Fruit fly (Drosophila melanogaster): ENCODE data around the gene tal-3A.
A peak's percentile ranks its signal among the peaks of the same experiment; 100 is the strongest.

tal-3A gene

DNA sequence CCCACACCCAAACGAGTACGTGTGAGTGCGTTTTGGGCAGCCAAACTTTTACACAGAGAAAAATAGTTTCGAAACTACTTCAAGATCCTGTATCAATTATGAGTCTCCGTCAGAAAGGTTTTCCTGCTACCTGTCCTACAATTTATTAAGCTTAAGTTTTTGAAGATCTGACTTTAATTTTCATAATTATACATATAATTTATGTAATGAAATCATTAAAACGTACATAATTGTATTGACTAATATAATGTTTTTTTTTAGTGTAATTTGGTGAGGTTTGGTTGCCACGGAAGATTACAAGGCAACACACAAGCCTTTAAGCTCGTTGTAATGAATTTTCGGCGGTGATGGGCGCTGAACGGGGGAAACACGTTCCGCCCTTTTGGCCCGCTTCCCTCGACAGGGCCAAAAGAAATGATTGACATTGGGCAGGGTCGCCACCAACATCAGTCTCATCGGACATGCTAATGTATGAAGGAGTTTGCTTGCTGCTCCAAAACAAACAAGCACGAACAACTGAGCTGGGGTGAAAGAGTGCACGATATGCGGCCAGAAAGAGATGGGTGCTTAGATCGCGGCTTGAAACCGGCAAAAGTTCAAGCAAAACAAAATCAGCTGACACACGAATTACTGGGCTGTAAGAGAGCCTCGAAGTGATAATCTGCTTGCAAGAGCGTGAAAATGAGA lies 18.8 kb upstream of the tal-3A start (continued):
- no peak for TF ChIP-seq toy (GFP tag; IDR thresholded peaks at IDR 0.05)
- no peak for TF ChIP-seq corto (GFP tag; optimal IDR thresholded peaks at IDR 0.05)
- peak; percentile 46 for TF ChIP-seq CG12155 (GFP tag; optimal IDR thresholded peaks at IDR 0.05)
- TF ChIP-seq CG11093 (GFP tag; IDR thresholded peaks at IDR 0.05): no peak
- TF ChIP-seq zfh1 (GFP tag; IDR thresholded peaks at IDR 0.05): peak; percentile 61; the same call in 1 of the 3 replicates
- peak; percentile 18 for TF ChIP-seq CG8944 (GFP tag; optimal IDR thresholded peaks at IDR 0.05)
- TF ChIP-seq zf30C (GFP tag; optimal IDR thresholded peaks at IDR 0.05): no peak
- peak; percentile 54 for TF ChIP-seq odd (GFP tag; optimal IDR thresholded peaks at IDR 0.05)
- peak; percentile 18; the same call in 1 of the 2 replicates for TF ChIP-seq CG3847 (GFP tag; IDR thresholded peaks at IDR 0.05)
- no peak for TF ChIP-seq cad (GFP tag; optimal IDR thresholded peaks at IDR 0.05)
- peak; percentile 64 for TF ChIP-seq CG10431 (GFP tag; optimal IDR thresholded peaks at IDR 0.05)
- peak; percentile 51 for TF ChIP-seq ind (GFP tag; optimal IDR thresholded peaks at IDR 0.05)
- TF ChIP-seq Nf-YC (tag; optimal IDR thresholded peaks at IDR 0.05): no peak
- TF ChIP-seq CG4707 (GFP tag; optimal IDR thresholded peaks at IDR 0.05): peak; percentile 54
- TF ChIP-seq CG4360 (GFP tag; IDR thresholded peaks at IDR 0.05): 0 out of 2 replicates have a peak, but pooled peaks have one; percentile 34
- TF ChIP-seq CG34224 (GFP tag; IDR thresholded peaks at IDR 0.05; ENCODE audit: partially characterized antibody): no peak
- TF ChIP-seq CG30020 (tag; optimal IDR thresholded peaks at IDR 0.05): peak; percentile 24
- peak; percentile 71 for TF ChIP-seq CG7556 (GFP tag; optimal IDR thresholded peaks at IDR 0.05)
- TF ChIP-seq Lhr (GFP tag; optimal IDR thresholded peaks at IDR 0.05): peak; percentile 64
- TF ChIP-seq CG4424 (GFP tag; optimal IDR thresholded peaks at IDR 0.05): peak; percentile 76
- peak; percentile 71 for TF ChIP-seq CG17829 (tag; optimal IDR thresholded peaks at IDR 0.05)
- TF ChIP-seq Hey (tag; optimal IDR thresholded peaks at IDR 0.05): no peak
- no peak for TF ChIP-seq tup (GFP tag; optimal IDR thresholded peaks at IDR 0.05)
- peak; percentile 84 for TF ChIP-seq ATbp (GFP tag; optimal IDR thresholded peaks at IDR 0.05)
- TF ChIP-seq CG6654 (GFP tag; optimal IDR thresholded peaks at IDR 0.05): no peak
- peak; percentile 72 for TF ChIP-seq jing (GFP tag; optimal IDR thresholded peaks at IDR 0.05)
- peak; percentile 71 for TF ChIP-seq CG7839 (tag; optimal IDR thresholded peaks at IDR 0.05)
- no peak for TF ChIP-seq Bdp1 (GFP tag; optimal IDR thresholded peaks at IDR 0.05)
- TF ChIP-seq NfI (GFP tag; optimal IDR thresholded peaks at IDR 0.05): peak; percentile 31
- peak; percentile 43 for TF ChIP-seq CG9727 (GFP tag; optimal IDR thresholded peaks at IDR 0.05)
- peak; percentile 67 for TF ChIP-seq CG30403 (GFP tag; optimal IDR thresholded peaks at IDR 0.05)
- TF ChIP-seq Taf1 (GFP tag; IDR thresholded peaks at IDR 0.05): no peak
- no peak for TF ChIP-seq knrl (GFP tag; IDR thresholded peaks at IDR 0.05; ENCODE audit: partially characterized antibody)
- TF ChIP-seq Neu2 (GFP tag; optimal IDR thresholded peaks at IDR 0.05; ENCODE audit: borderline replicate concordance): no peak
- no peak for TF ChIP-seq CG4282 (GFP tag; optimal IDR thresholded peaks at IDR 0.05)
- TF ChIP-seq aop (GFP tag; IDR thresholded peaks at IDR 0.05): no peak
- TF ChIP-seq Blimp-1 (GFP tag; optimal IDR thresholded peaks at IDR 0.05): peak; percentile 82
- TF ChIP-seq Lim3 (GFP tag; IDR thresholded peaks at IDR 0.05): no peak
- TF ChIP-seq NK7.1 (GFP tag; optimal IDR thresholded peaks at IDR 0.05): peak; percentile 10
- TF ChIP-seq D19A (tag; optimal IDR thresholded peaks at IDR 0.05): peak; percentile 78
- peak; percentile 31 for TF ChIP-seq CG3838 (GFP tag; optimal IDR thresholded peaks at IDR 0.05)
- TF ChIP-seq CG32767 (GFP tag; IDR thresholded peaks at IDR 0.05): peak; percentile 51; the same call in 1 of the 2 replicates
- TF ChIP-seq BtbVII (GFP tag; optimal IDR thresholded peaks at IDR 0.05): no peak
- no peak for TF ChIP-seq cg (GFP tag; optimal IDR thresholded peaks at IDR 0.05)
- TF ChIP-seq ara (GFP tag; IDR thresholded peaks at IDR 0.05): peak; percentile 67
- TF ChIP-seq CG11456 (GFP tag; IDR thresholded peaks at IDR 0.05): 0 out of 3 replicates have a peak, but pooled peaks have one; percentile 62
- no peak for TF ChIP-seq sug (tag; optimal IDR thresholded peaks at IDR 0.05)
- TF ChIP-seq Rfx (GFP tag; IDR thresholded peaks at IDR 0.05): no peak
- peak; percentile 72 for TF ChIP-seq lmd (GFP tag; IDR thresholded peaks at IDR 0.05)
- no peak for TF ChIP-seq shn (GFP tag; optimal IDR thresholded peaks at IDR 0.05)

All from whole organism, embryonic.